Fruit fly (Drosophila melanogaster) whole organism, adult: ENCODE measurements around the gene CG6432.
A peak's percentile ranks its signal among the peaks of the same experiment; 100 is the strongest.

Experiments
- CG11617 ChIP-seq: fragments of 200-800 bp; sonication (Bioruptor generic); optimal IDR thresholded peaks from 2 replicates; lab custom pipeline; 2017; ENCODE audit warnings: mild to moderate bottlenecking, missing biosample characterization, missing genetic modification reagents, missing genetic modification characterization
- CG1620 ChIP-seq: fragments of 200-800 bp; sonication (Bioruptor generic); optimal IDR thresholded peaks from 2 replicates; lab custom pipeline; 2016; ENCODE audit warnings: missing biosample characterization, missing genetic modification characterization
- Hr96 ChIP-seq: fragments of 200-800 bp; sonication (Bioruptor generic); optimal IDR thresholded peaks from 2 replicates; lab custom pipeline; 2016; ENCODE audit warnings: missing biosample characterization, missing genetic modification characterization
- Mnt ChIP-seq: fragments of 200-800 bp; sonication (Bioruptor generic); optimal IDR thresholded peaks from 2 replicates; lab custom pipeline; 2016; ENCODE audit warnings: missing biosample characterization, mild to moderate bottlenecking, missing genetic modification characterization
- ovo ChIP-seq: fragments of 200-800 bp; sonication (Bioruptor generic); optimal IDR thresholded peaks from 2 replicates; lab custom pipeline; 2016; ENCODE audit warnings: missing biosample characterization, missing genetic modification characterization
- tj ChIP-seq: fragments of 200-800 bp; sonication (Bioruptor generic); optimal IDR thresholded peaks from 3 replicates; lab custom pipeline; 2017; ENCODE audit warnings: missing biosample characterization, mild to moderate bottlenecking, missing genetic modification characterization, moderate library complexity
- toe ChIP-seq: fragments of 200-800 bp; sonication (Bioruptor generic); optimal IDR thresholded peaks from 2 replicates; lab custom pipeline; 2016; ENCODE audit warnings: missing biosample characterization, missing genetic modification characterization

dm6 chr3R:24298534-24298936 is 38.2 kb upstream of the CG6432 start:
- TF ChIP-seq Mnt (GFP tag; lab: Kevin White, UChicago), result peak; percentile 11
- TF ChIP-seq toe, result no peak
- peak; percentile 23 for TF ChIP-seq CG1620 (GFP tag; lab: Kevin White, UChicago)
- TF ChIP-seq ovo (GFP tag; lab: Kevin White, UChicago), result no peak
- TF ChIP-seq tj (GFP tag; lab: Kevin White, UChicago), result peak; percentile 42
- peak; percentile 21 for TF ChIP-seq CG11617 (GFP tag; lab: Kevin White, UChicago)
- no peak for TF ChIP-seq Hr96 (GFP tag; lab: Kevin White, UChicago)
